Worm (Caenorhabditis elegans) whole organism, L4 larva: ENCODE measurements around the gene hrg-10.

Source experiments
- R02D3.7 ChIP-seq: fragments of 150-350 bp; sonication (generic microtip); optimal IDR thresholded peaks from 3 replicates; lab custom pipeline; 2014; ENCODE audit warnings: missing biosample characterization, missing genetic modification characterization
- Y5F2A.4 ChIP-seq: fragments of 200-800 bp; sonication (Bioruptor generic); optimal IDR thresholded peaks from 2 replicates; lab custom pipeline; 2018; ENCODE audit warnings: mild to moderate bottlenecking, missing genetic modification characterization, missing compliant biosample characterization
- ceh-82 ChIP-seq: sonication (generic microtip); optimal IDR thresholded peaks from 2 replicates; lab custom pipeline; 2017; ENCODE audit warnings: missing biosample characterization, missing genetic modification characterization
- dmd-6 ChIP-seq: fragments of 200-800 bp; sonication (Bioruptor generic); IDR thresholded peaks from 2 replicates; pipeline ENCODE4 v1.3.6; 2022; ENCODE audit warnings: missing genetic modification reagents, missing genetic modification characterization, missing compliant biosample characterization
- duxl-1 ChIP-seq: sonication (generic microtip); optimal IDR thresholded peaks from 2 replicates; lab custom pipeline; 2016; ENCODE audit warnings: mild to moderate bottlenecking, missing genetic modification characterization, moderate library complexity, missing compliant biosample characterization; ENCODE audit not compliant: poor library complexity

DNA sequence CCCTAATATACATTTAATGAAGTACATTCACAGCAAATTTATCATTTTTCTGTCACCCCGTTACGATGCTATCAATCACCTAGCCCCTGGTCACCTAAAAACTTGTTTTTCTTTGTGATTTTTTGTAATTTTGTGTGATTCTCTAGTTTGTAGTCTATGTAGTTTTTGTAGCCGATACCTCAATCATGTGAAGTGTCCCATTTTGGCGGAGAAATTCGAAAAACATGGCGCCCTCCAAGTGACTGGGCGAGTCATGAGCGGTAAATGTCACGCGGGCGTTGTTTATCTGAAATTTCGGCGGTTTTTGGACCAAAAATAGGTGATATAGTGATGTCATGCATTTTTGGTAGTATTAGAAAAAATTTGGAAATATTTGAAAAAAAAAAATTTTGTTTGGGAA, 26.4 kb downstream of the hrg-10 start:
- TF ChIP-seq ceh-82 (no peak), R02D3.7 (no peak), dmd-6 (GFP tag; lab: Robert Waterston, UW) (no peak), duxl-1 (tag; lab: Kevin White, UChicago) (no peak), Y5F2A.4 (GFP tag; lab: Kevin White, UChicago) (no peak)
